Worm (Caenorhabditis elegans) whole organism, L2 larva: Measurements from ENCODE around the gene T07G12.2.

Experiments used
- C34F6.9 ChIP-seq: fragments of 150-350 bp; optimal IDR thresholded peaks from 2 replicates; lab custom pipeline; 2014; ENCODE audit warnings: missing biosample characterization, missing genetic modification characterization
- F13H6.1 ChIP-seq: sonication (generic microtip); optimal IDR thresholded peaks from 2 replicates; lab custom pipeline; 2016; ENCODE audit warnings: missing genetic modification characterization, missing compliant biosample characterization
- R02D3.7 ChIP-seq: fragments of 150-350 bp; optimal IDR thresholded peaks from 2 replicates; lab custom pipeline; 2014; ENCODE audit warnings: missing biosample characterization, missing genetic modification characterization
- Y55F3AM.14 ChIP-seq: fragments of 200-800 bp; sonication (Bioruptor generic); optimal IDR thresholded peaks from 2 replicates; lab custom pipeline; 2018; ENCODE audit warnings: mild to moderate bottlenecking, missing genetic modification characterization, missing compliant biosample characterization
- ZK546.5 ChIP-seq: sonication (generic microtip); optimal IDR thresholded peaks from 2 replicates; lab custom pipeline; 2017; ENCODE audit warnings: missing biosample characterization, missing genetic modification characterization
- alr-1 ChIP-seq: fragments of 150-350 bp; optimal IDR thresholded peaks from 2 replicates; lab custom pipeline; 2014; ENCODE audit warnings: missing biosample characterization, missing genetic modification characterization
- ceh-16 ChIP-seq: fragments of 150-350 bp; optimal IDR thresholded peaks from 2 replicates; lab custom pipeline; 2014; ENCODE audit warnings: missing biosample characterization, missing genetic modification characterization
- ceh-82 ChIP-seq: fragments of 150-350 bp; optimal IDR thresholded peaks from 2 replicates; lab custom pipeline; 2014; ENCODE audit warnings: missing biosample characterization, missing genetic modification characterization
- crh-2 ChIP-seq: sonication (generic microtip); optimal IDR thresholded peaks from 2 replicates; lab custom pipeline; 2017; ENCODE audit warnings: missing biosample characterization, missing genetic modification characterization
- dmd-4 ChIP-seq: sonication (generic microtip); optimal IDR thresholded peaks from 2 replicates; lab custom pipeline; 2017; ENCODE audit warnings: missing biosample characterization, missing genetic modification characterization
- egl-27 ChIP-seq: sonication (generic microtip); optimal IDR thresholded peaks from 3 replicates; lab custom pipeline; 2017; ENCODE audit warnings: missing biosample characterization, missing genetic modification reagents, missing genetic modification characterization
- elt-1 ChIP-seq: fragments of 150-350 bp; optimal IDR thresholded peaks from 2 replicates; lab custom pipeline; 2014; ENCODE audit warnings: missing biosample characterization, missing genetic modification characterization
- elt-3 ChIP-seq: sonication (generic microtip); optimal IDR thresholded peaks from 2 replicates; lab custom pipeline; 2017; ENCODE audit warnings: missing biosample characterization, missing genetic modification characterization
- fos-1 ChIP-seq: fragments of 150-350 bp; optimal IDR thresholded peaks from 2 replicates; lab custom pipeline; 2014; ENCODE audit warnings: missing biosample characterization, missing genetic modification characterization
- gmeb-1 ChIP-seq: fragments of 150-350 bp; optimal IDR thresholded peaks from 2 replicates; lab custom pipeline; 2014; ENCODE audit warnings: missing biosample characterization, missing genetic modification characterization
- lin-11 ChIP-seq: fragments of 150-350 bp; sonication (generic microtip); optimal IDR thresholded peaks from 2 replicates; lab custom pipeline; 2014; ENCODE audit warnings: missing biosample characterization, missing genetic modification characterization, inconsistent platforms, mixed read lengths
- lin-39 ChIP-seq: fragments of 150-350 bp; optimal IDR thresholded peaks from 2 replicates; lab custom pipeline; 2014; ENCODE audit warnings: missing biosample characterization, missing genetic modification reagents, missing genetic modification characterization
- mab-5 ChIP-seq: fragments of 150-350 bp; optimal IDR thresholded peaks from 2 replicates; lab custom pipeline; 2014; ENCODE audit warnings: missing biosample characterization, missing genetic modification characterization
- mdl-1 ChIP-seq, 2 experiments: fragments of 150-350 bp in 1 of 2; sonication (generic microtip) in 1 of 2; optimal IDR thresholded peaks; 2 replicates each; lab custom pipeline; 2017; ENCODE audit warnings: missing biosample characterization in 2 of 2, missing genetic modification characterization in 2 of 2
- nhr-10 ChIP-seq: sonication (generic microtip); optimal IDR thresholded peaks from 2 replicates; lab custom pipeline; 2017; ENCODE audit warnings: missing biosample characterization, missing genetic modification characterization
- nhr-11 ChIP-seq: fragments of 150-350 bp; optimal IDR thresholded peaks from 2 replicates; lab custom pipeline; 2014; ENCODE audit warnings: missing biosample characterization, missing genetic modification characterization
- nhr-12 ChIP-seq: fragments of 150-350 bp; optimal IDR thresholded peaks from 2 replicates; lab custom pipeline; 2014; ENCODE audit warnings: missing biosample characterization, missing genetic modification characterization
- nhr-129 ChIP-seq: fragments of 150-350 bp; optimal IDR thresholded peaks from 2 replicates; lab custom pipeline; 2014; ENCODE audit warnings: missing biosample characterization, missing genetic modification characterization
- nhr-21 ChIP-seq: fragments of 150-350 bp; optimal IDR thresholded peaks from 2 replicates; lab custom pipeline; 2014; ENCODE audit warnings: missing biosample characterization, missing genetic modification characterization
- nhr-23 ChIP-seq: fragments of 150-350 bp; optimal IDR thresholded peaks from 2 replicates; lab custom pipeline; 2014; ENCODE audit warnings: missing biosample characterization, missing genetic modification reagents, missing genetic modification characterization
- nhr-237 ChIP-seq: fragments of 150-350 bp; optimal IDR thresholded peaks from 2 replicates; lab custom pipeline; 2014; ENCODE audit warnings: missing biosample characterization, missing genetic modification characterization
- nhr-25 ChIP-seq: fragments of 150-350 bp; sonication (generic microtip); optimal IDR thresholded peaks from 3 replicates; lab custom pipeline; 2014; ENCODE audit warnings: missing biosample characterization, missing genetic modification characterization
- nhr-6 ChIP-seq: fragments of 150-350 bp; optimal IDR thresholded peaks from 2 replicates; lab custom pipeline; 2014; ENCODE audit warnings: missing biosample characterization, missing genetic modification characterization
- nhr-77 ChIP-seq: fragments of 150-350 bp; optimal IDR thresholded peaks from 2 replicates; lab custom pipeline; 2014; ENCODE audit warnings: missing biosample characterization, missing genetic modification characterization
- peb-1 ChIP-seq: fragments of 150-350 bp; optimal IDR thresholded peaks from 2 replicates; lab custom pipeline; 2014; ENCODE audit warnings: missing biosample characterization, missing genetic modification characterization
- sem-4 ChIP-seq: fragments of 150-350 bp; optimal IDR thresholded peaks from 2 replicates; lab custom pipeline; 2014; ENCODE audit warnings: missing biosample characterization, missing genetic modification reagents, missing genetic modification characterization
- skn-1 ChIP-seq: sonication (generic microtip); optimal IDR thresholded peaks from 2 replicates; lab custom pipeline; 2017; ENCODE audit warnings: missing biosample characterization, missing genetic modification characterization
- sma-3 ChIP-seq: sonication (generic microtip); optimal IDR thresholded peaks from 2 replicates; lab custom pipeline; 2016; ENCODE audit warnings: missing genetic modification reagents, missing genetic modification characterization, missing compliant biosample characterization
- sma-9 ChIP-seq, 2 experiments: fragments of 150-350 bp in 1 of 2; sonication (generic microtip) in 1 of 2; optimal IDR thresholded peaks; 2 replicates each; lab custom pipeline; 2014 to 2016; ENCODE audit warnings: missing genetic modification characterization in 2 of 2, mild to moderate bottlenecking in 1 of 2, missing biosample characterization in 1 of 2, missing compliant biosample characterization in 1 of 2, missing genetic modification reagents in 1 of 2, moderate library complexity in 1 of 2
- snpc-4 ChIP-seq: fragments of 150-350 bp; optimal IDR thresholded peaks from 2 replicates; lab custom pipeline; 2014; ENCODE audit warnings: missing biosample characterization, missing genetic modification characterization
- unc-39 ChIP-seq: fragments of 150-350 bp; optimal IDR thresholded peaks from 2 replicates; lab custom pipeline; 2014; ENCODE audit warnings: missing biosample characterization, missing genetic modification characterization
- unc-55 ChIP-seq: fragments of 150-350 bp; sonication (generic microtip); optimal IDR thresholded peaks from 3 replicates; lab custom pipeline; 2014; ENCODE audit warnings: missing biosample characterization, missing genetic modification reagents, missing genetic modification characterization
- unc-62 ChIP-seq: fragments of 150-350 bp; optimal IDR thresholded peaks from 2 replicates; lab custom pipeline; 2014; ENCODE audit warnings: missing biosample characterization, missing genetic modification reagents, missing genetic modification characterization
- zag-1 ChIP-seq: fragments of 150-350 bp; optimal IDR thresholded peaks from 2 replicates; lab custom pipeline; 2014; ENCODE audit warnings: missing biosample characterization, missing genetic modification characterization
- ztf-11 ChIP-seq: sonication (generic microtip); optimal IDR thresholded peaks from 2 replicates; lab custom pipeline; 2017; ENCODE audit warnings: missing biosample characterization, missing genetic modification characterization
- ztf-4 ChIP-seq: fragments of 150-350 bp; optimal IDR thresholded peaks from 2 replicates; lab custom pipeline; 2014; ENCODE audit warnings: missing biosample characterization, missing genetic modification characterization

T07G12.2 gene

ce11 chrIV:10512752-10513151 lies 17.8 kb upstream of the T07G12.2 start:
- TF ChIP-seq ztf-11 (tag; lab: Kevin White, UChicago) (no peak), sma-9 (GFP tag; optimal IDR thresholded peaks at IDR 0.05; lab: Kevin White, UChicago) (peak; percentile 16), sma-9 (tag; optimal IDR thresholded peaks at IDR 0.05; lab: Kevin White, UChicago) (no peak), egl-27 (tag; lab: Kevin White, UChicago) (no peak), snpc-4 (tag; lab: Kevin White, UChicago) (no peak), mab-5 (tag; lab: Kevin White, UChicago) (no peak), alr-1 (tag; lab: Kevin White, UChicago) (no peak), F13H6.1 (peak; percentile 18), nhr-21 (tag; lab: Kevin White, UChicago) (no peak), ceh-16 (tag; lab: Kevin White, UChicago) (no peak), nhr-129 (peak; percentile 75), ztf-4 (no peak), nhr-11 (tag; lab: Kevin White, UChicago) (no peak), fos-1 (no peak), unc-39 (tag; lab: Kevin White, UChicago) (no peak), C34F6.9 (tag; lab: Kevin White, UChicago) (peak; percentile 49), elt-3 (no peak), dmd-4 (tag; lab: Kevin White, UChicago) (no peak)

DNA sequence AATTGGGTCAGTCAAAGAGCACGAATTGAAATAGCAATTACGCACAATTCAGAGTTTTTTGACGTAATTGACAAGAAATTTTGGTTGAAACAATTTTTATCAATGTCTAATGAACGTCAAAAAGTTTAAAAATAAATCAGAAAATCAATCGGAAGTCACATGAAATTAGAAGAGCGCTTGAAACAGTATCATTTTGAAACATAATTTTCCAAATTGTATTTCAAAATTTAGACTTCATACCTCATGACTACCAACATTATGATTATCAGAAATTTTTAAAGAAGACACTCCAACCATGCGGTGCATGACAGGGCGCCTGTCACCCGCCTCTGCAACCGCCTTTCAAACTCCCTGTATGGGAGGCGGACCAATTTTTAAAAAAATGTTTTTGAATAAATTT lies 17.2 kb upstream of the T07G12.2 start:
- TF ChIP-seq peb-1 (tag; lab: Kevin White, UChicago) (no peak), ztf-4 (no peak), alr-1 (tag; lab: Kevin White, UChicago) (no peak), nhr-237 (tag; lab: Kevin White, UChicago) (no peak), ceh-16 (tag; lab: Kevin White, UChicago) (no peak), zag-1 (tag; lab: Kevin White, UChicago) (no peak), elt-1 (tag; lab: Kevin White, UChicago) (no peak), Y55F3AM.14 (GFP tag; lab: Kevin White, UChicago) (no peak), unc-55 (GFP tag; lab: Kevin White, UChicago) (no peak), F13H6.1 (no peak), ztf-11 (tag; lab: Kevin White, UChicago) (no peak), fos-1 (no peak), nhr-25 (tag; lab: Kevin White, UChicago) (no peak)

ce11 chrIV:10515128-10515527 lies 15.4 kb upstream of the T07G12.2 start, which contains the start of gene C02F4.4:
Gene C02F4.4 (minus strand): TSS chrIV:10515228.
- no peak for TF ChIP-seq nhr-25 (tag; lab: Kevin White, UChicago)
- no peak for TF ChIP-seq C34F6.9 (tag; lab: Kevin White, UChicago)
- no peak for TF ChIP-seq dmd-4 (tag; lab: Kevin White, UChicago)
- no peak for TF ChIP-seq mdl-1 (tag; optimal IDR thresholded peaks at IDR 0.05; lab: Kevin White, UChicago)
- no peak for TF ChIP-seq fos-1
- TF ChIP-seq elt-3: no peak
- no peak for TF ChIP-seq peb-1 (tag; lab: Kevin White, UChicago)
- no peak for TF ChIP-seq snpc-4 (tag; lab: Kevin White, UChicago)
- no peak for TF ChIP-seq nhr-6 (tag; lab: Kevin White, UChicago)
- no peak for TF ChIP-seq nhr-77 (tag; lab: Kevin White, UChicago)
- no peak for TF ChIP-seq ceh-82 (tag; lab: Kevin White, UChicago)
- TF ChIP-seq sma-3 (GFP tag; lab: Kevin White, UChicago): no peak
- no peak for TF ChIP-seq alr-1 (tag; lab: Kevin White, UChicago)
- no peak for TF ChIP-seq unc-62 (GFP tag; lab: Kevin White, UChicago)
- TF ChIP-seq R02D3.7: no peak
- TF ChIP-seq lin-39 (tag; lab: Kevin White, UChicago): no peak
- no peak for TF ChIP-seq nhr-12
- TF ChIP-seq egl-27 (tag; lab: Kevin White, UChicago): no peak
- no peak for TF ChIP-seq gmeb-1 (tag; lab: Kevin White, UChicago)
- TF ChIP-seq, all 48 proteins: peak for 0

ce11 chrIV:10518652-10519051 lies 11.9 kb upstream of the T07G12.2 start:
- no peak for TF ChIP-seq unc-39 (tag; lab: Kevin White, UChicago)
- TF ChIP-seq nhr-6 (tag; lab: Kevin White, UChicago): no peak
- TF ChIP-seq peb-1 (tag; lab: Kevin White, UChicago): no peak
- TF ChIP-seq nhr-10 (tag; lab: Kevin White, UChicago): no peak
- no peak for TF ChIP-seq skn-1 (tag; lab: Kevin White, UChicago)
- no peak for TF ChIP-seq sem-4 (tag; lab: Kevin White, UChicago)
- no peak for TF ChIP-seq crh-2 (tag; lab: Kevin White, UChicago)
- no peak for TF ChIP-seq nhr-12
- no peak for TF ChIP-seq nhr-23 (tag; lab: Kevin White, UChicago)
- TF ChIP-seq dmd-4 (tag; lab: Kevin White, UChicago): no peak
- TF ChIP-seq ZK546.5 (tag; lab: Kevin White, UChicago): no peak
- no peak for TF ChIP-seq nhr-77 (tag; lab: Kevin White, UChicago)
- no peak for TF ChIP-seq ztf-11 (tag; lab: Kevin White, UChicago)
- TF ChIP-seq ztf-4: no peak
- no peak for TF ChIP-seq lin-11 (tag; lab: Kevin White, UChicago)
- TF ChIP-seq mdl-1 (tag; optimal IDR thresholded peaks at IDR 0.05; lab: Kevin White, UChicago): no peak
- no peak for TF ChIP-seq nhr-11 (tag; lab: Kevin White, UChicago)
